Fruit fly (Drosophila melanogaster): ENCODE results near the gene CG43702.

Gene CG43702

dm6 chr3L:21256062-21257023 lies 42.1 kb upstream of the CG43702 start:
- TF ChIP-seq lola (GFP tag; optimal IDR thresholded peaks at IDR 0.05), result no peak
- TF ChIP-seq Mio (GFP tag; optimal IDR thresholded peaks at IDR 0.05), result no peak
- peak; percentile 11 for TF ChIP-seq br (GFP tag; optimal IDR thresholded peaks at IDR 0.05)
- peak in 1 of 2 experiments; percentile 52 for TF ChIP-seq foxo (GFP tag; optimal IDR thresholded peaks at IDR 0.05)
- TF ChIP-seq HLH106 (tag; optimal IDR thresholded peaks at IDR 0.05), result peak; percentile 58
- TF ChIP-seq Rel (GFP tag; optimal IDR thresholded peaks at IDR 0.05), result no peak
- TF ChIP-seq Rel (tag; optimal IDR thresholded peaks at IDR 0.05), result peak; percentile 5
- no peak for TF ChIP-seq Vsx2 (GFP tag; optimal IDR thresholded peaks at IDR 0.05; ENCODE audit: partially characterized antibody)
- no peak for TF ChIP-seq CG32264 (GFP tag; optimal IDR thresholded peaks at IDR 0.05)
- no peak for TF ChIP-seq sage (GFP tag; optimal IDR thresholded peaks at IDR 0.05)
- peak; percentile 61 for TF ChIP-seq h (GFP tag; optimal IDR thresholded peaks at IDR 0.05)
- no peak for TF ChIP-seq usp (GFP tag; optimal IDR thresholded peaks at IDR 0.05)
- no peak for TF ChIP-seq CrebA (GFP tag; optimal IDR thresholded peaks at IDR 0.05; ENCODE audit: borderline replicate concordance)
- TF ChIP-seq CG9705 (GFP tag; optimal IDR thresholded peaks at IDR 0.05), result peak; percentile 9
- no peak for TF ChIP-seq dsf (GFP tag; optimal IDR thresholded peaks at IDR 0.05; ENCODE audit: borderline replicate concordance)
- peak; percentile 22 for TF ChIP-seq tai (GFP tag; optimal IDR thresholded peaks at IDR 0.05)
- peak; percentile 50 for TF ChIP-seq fru (GFP tag; optimal IDR thresholded peaks at IDR 0.05)
- no peak for TF ChIP-seq Dfd (GFP tag; optimal IDR thresholded peaks at IDR 0.05)
- no peak for TF ChIP-seq GATAd (GFP tag; optimal IDR thresholded peaks at IDR 0.05)
- TF ChIP-seq sv (GFP tag; optimal IDR thresholded peaks at IDR 0.05), result no peak
- TF ChIP-seq jim (GFP tag; optimal IDR thresholded peaks at IDR 0.05), result no peak
- no peak for TF ChIP-seq OdsH (GFP tag; optimal IDR thresholded peaks at IDR 0.05)
- peak; percentile 30 for TF ChIP-seq Sp1 (GFP tag; optimal IDR thresholded peaks at IDR 0.05)
- TF ChIP-seq Hr83 (GFP tag; optimal IDR thresholded peaks at IDR 0.05; ENCODE audit: poor library complexity, severe bottlenecking), result no peak
- TF ChIP-seq Myc (optimal IDR thresholded peaks at IDR 0.05), result no peak
- TF ChIP-seq dmrt93B (GFP tag; optimal IDR thresholded peaks at IDR 0.05), result no peak
- no peak for TF ChIP-seq N (GFP tag; optimal IDR thresholded peaks at IDR 0.05)
- TF ChIP-seq Hr78 (GFP tag; optimal IDR thresholded peaks at IDR 0.05), result no peak
- TF ChIP-seq Dif (GFP tag; optimal IDR thresholded peaks at IDR 0.05; ENCODE audit: partially characterized antibody), result no peak
- TF ChIP-seq Jra (GFP tag; optimal IDR thresholded peaks at IDR 0.05), result no peak
- TF ChIP-seq ey (GFP tag; optimal IDR thresholded peaks at IDR 0.05), result peak; percentile 34
- no peak for TF ChIP-seq pan (optimal IDR thresholded peaks at IDR 0.05)
- TF ChIP-seq dl (GFP tag; optimal IDR thresholded peaks at IDR 0.05; ENCODE audit: insufficient read depth in 1 of 2, partially characterized antibody in 2 of 2), result no peak
- TF ChIP-seq Hnf4 (GFP tag; optimal IDR thresholded peaks at IDR 0.05), result peak; percentile 30
- TF ChIP-seq Abd-B (GFP tag; optimal IDR thresholded peaks at IDR 0.05), result no peak
- no peak for TF ChIP-seq psq (GFP tag; optimal IDR thresholded peaks at IDR 0.05)
- peak; percentile 45 for TF ChIP-seq rgr (GFP tag; optimal IDR thresholded peaks at IDR 0.05)
- no peak for TF ChIP-seq woc (GFP tag; optimal IDR thresholded peaks at IDR 0.05)
- TF ChIP-seq brk (GFP tag; optimal IDR thresholded peaks at IDR 0.05), result no peak

- TF ChIP-seq Jra (GFP tag; optimal IDR thresholded peaks at IDR 0.05) (no peak), HLH106 (tag; optimal IDR thresholded peaks at IDR 0.05) (no peak), fru (GFP tag; optimal IDR thresholded peaks at IDR 0.05) (no peak), pan (optimal IDR thresholded peaks at IDR 0.05) (no peak), Hr78 (GFP tag; optimal IDR thresholded peaks at IDR 0.05) (no peak), tai (GFP tag; optimal IDR thresholded peaks at IDR 0.05) (no peak)
Measured at dm6 chr3L:21257731-21258130, 40.7 kb upstream of the CG43702 start, which contains the start of gene CG43218. TSS of gene CG43218 (plus strand) at chr3L:21258020.
